Worm (Caenorhabditis elegans) whole organism, L4/young adult: Measurements from ENCODE around the gene rev-1.

Experiments used
- W03F9.2 ChIP-seq: fragments of 150-350 bp; optimal IDR thresholded peaks from 2 replicates; lab custom pipeline; 2014; ENCODE audit warnings: missing biosample characterization, missing genetic modification characterization
- dao-5 ChIP-seq: sonication (generic microtip); optimal IDR thresholded peaks from 2 replicates; lab custom pipeline; 2016; ENCODE audit warnings: missing genotype, missing genetic modification characterization, moderate library complexity, missing compliant biosample characterization
- him-1 ChIP-seq: sonication (generic microtip); optimal IDR thresholded peaks from 2 replicates; lab custom pipeline; 2016; ENCODE audit warnings: missing genotype, missing genetic modification reagents, missing genetic modification characterization, missing compliant biosample characterization

DNA sequence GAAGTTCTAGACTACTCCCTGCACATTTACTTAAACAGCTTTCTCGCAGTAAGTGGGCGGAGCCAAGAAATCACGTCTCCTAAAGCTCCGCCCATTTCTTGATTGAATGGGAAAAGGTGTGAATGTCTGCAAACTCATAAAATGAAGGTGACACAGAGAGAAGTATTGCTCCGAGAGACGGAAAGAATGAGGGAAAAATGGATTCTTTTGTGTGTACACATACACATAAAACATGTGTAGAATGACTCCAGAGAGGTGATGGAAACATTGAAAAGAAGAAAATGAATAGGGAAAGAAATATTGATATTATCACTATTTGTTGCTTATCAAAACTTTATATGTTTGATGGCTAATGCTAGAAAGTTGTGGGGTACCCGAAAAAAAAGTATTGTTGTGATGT is 48.9 kb upstream of the rev-1 start:
- TF ChIP-seq W03F9.2 (tag; lab: Kevin White, UChicago) (no peak), dao-5 (tag; lab: Kevin White, UChicago) (no peak), him-1 (tag; lab: Kevin White, UChicago) (no peak)
